Worm (Caenorhabditis elegans): Measurements from ENCODE around the gene swd-2.2.
A peak's percentile ranks its signal among the peaks of the same experiment; 100 is the strongest.

swd-2.2 gene

DNA sequence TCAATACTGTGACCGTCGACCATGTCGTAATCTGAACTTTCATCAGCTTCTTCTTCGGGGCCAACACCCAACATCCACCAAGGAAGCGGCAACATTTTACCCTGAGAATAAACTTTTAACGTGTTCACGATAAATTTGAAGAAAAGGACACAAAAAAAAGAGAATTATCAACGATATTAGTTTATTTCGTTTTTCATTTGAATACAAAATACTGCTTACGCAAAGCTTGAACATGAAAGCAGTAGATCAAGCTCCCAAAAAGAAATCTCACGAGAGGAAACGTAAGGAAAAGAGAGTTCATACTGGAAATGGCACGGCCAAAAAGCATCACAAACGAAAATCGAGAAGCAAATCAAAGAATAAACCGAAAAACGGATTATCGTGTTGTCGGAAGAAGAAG lies 10.5 kb upstream of the swd-2.2 start, which contains the start of the genes C46A5.6 and C46A5.1:
TSS of gene C46A5.6 (minus strand) at position 101 of the 400 bp plus-strand sequence.
TSS of gene C46A5.1 (plus strand) at position 184 of the 400 bp plus-strand sequence.
- no peak for TF ChIP-seq fkh-10 (GFP tag; optimal IDR thresholded peaks at IDR 0.05)
- no peak for TF ChIP-seq nhr-28 (tag; optimal IDR thresholded peaks at IDR 0.05)
- TF ChIP-seq nhr-11 (tag; optimal IDR thresholded peaks at IDR 0.05) = no peak
- no peak for TF ChIP-seq jun-1 (tag; optimal IDR thresholded peaks at IDR 0.05)
- TF ChIP-seq skn-1 (tag; optimal IDR thresholded peaks at IDR 0.05) = no peak
- no peak for TF ChIP-seq nhr-77 (tag; optimal IDR thresholded peaks at IDR 0.05)
- TF ChIP-seq ceh-82 (tag; optimal IDR thresholded peaks at IDR 0.05) = no peak
- no peak for TF ChIP-seq unc-39 (tag; optimal IDR thresholded peaks at IDR 0.05)
- no peak for TF ChIP-seq egl-27 (tag; optimal IDR thresholded peaks at IDR 0.05)

DNA sequence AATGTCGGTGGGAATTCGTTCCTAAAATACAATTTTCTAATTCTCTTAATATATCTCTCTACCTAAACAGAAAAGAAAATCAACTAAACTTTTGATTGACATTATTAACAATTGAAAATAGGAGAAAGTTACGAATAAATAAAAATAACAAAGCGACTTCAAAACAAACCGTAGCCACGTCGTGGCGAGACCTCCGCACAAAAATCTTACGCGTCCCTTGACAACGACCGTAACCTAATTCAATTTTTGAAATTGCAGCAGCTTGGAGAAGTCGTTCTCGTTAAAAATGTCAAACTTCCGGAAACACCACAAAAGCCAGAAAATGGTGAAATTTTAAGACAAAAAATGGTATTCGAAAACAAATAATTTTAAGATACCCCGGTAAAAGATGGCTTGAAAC lies 9.9 kb upstream of the swd-2.2 start:
- no peak for TF ChIP-seq skn-1 (tag; optimal IDR thresholded peaks at IDR 0.05)
- no peak for TF ChIP-seq nhr-28 (tag; optimal IDR thresholded peaks at IDR 0.05)

DNA sequence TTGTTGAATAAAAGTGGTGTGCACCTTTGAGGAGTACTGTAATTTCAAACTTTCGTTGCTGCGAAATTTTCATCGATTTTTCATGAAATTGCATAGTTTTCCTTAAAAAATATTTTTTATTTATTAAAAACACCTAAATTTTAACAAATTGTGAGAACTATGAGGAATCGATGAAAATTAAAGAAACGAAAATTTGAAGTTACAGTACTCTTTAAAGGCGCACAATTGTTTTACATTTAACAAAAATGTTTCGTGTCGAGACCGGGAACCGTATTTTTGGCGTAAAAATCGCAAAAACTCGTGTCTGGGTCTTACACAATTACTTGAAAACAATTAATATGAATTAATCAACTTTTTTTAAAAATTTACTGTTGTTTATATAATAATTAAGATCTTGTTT lies 4.0 kb upstream of the swd-2.2 start, which contains the start of gene rdl-1:
TSS of gene rdl-1 (minus strand) at position 101 of the 400 bp plus-strand sequence.
- no peak for TF ChIP-seq nfya-1 (tag; optimal IDR thresholded peaks at IDR 0.05; ENCODE audit: insufficient read depth)
- no peak for TF ChIP-seq nhr-77 (tag; optimal IDR thresholded peaks at IDR 0.05)
- no peak for TF ChIP-seq ZK546.5 (tag; optimal IDR thresholded peaks at IDR 0.05)
- no peak for TF ChIP-seq aly-2 (tag; optimal IDR thresholded peaks at IDR 0.05)
- TF ChIP-seq mdl-1 (tag; optimal IDR thresholded peaks at IDR 0.05) = no peak

DNA sequence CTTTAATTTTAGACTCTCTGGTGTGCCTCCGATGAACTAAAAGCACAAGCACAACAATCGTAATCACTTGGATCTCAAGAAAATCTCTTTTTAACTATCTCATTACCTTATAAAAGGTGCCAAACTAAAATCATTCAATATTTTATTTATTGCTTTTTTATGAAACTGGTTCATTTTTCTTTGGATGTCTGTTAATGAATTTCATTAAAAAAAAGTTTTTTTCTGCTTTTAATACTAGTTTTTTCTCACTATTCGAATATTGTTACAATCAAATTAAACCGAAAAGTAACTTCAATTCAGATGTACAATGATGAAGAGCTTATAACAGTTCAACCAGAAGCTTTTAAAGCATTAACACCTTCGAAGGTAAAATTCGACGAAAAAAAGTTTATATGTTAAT lies 1.5 kb downstream of the swd-2.2 start, which contains the start of gene swd-2.1:
TSS of gene swd-2.1 (plus strand) at position 301 of the 400 bp plus-strand sequence.
- TF ChIP-seq nhr-67 (tag; optimal IDR thresholded peaks at IDR 0.05) (no peak), elt-3 (tag; optimal IDR thresholded peaks at IDR 0.05) (no peak), elt-1 (tag; optimal IDR thresholded peaks at IDR 0.05) (no peak), lin-15B (tag; optimal IDR thresholded peaks at IDR 0.05) (no peak), lsy-12 (tag; optimal IDR thresholded peaks at IDR 0.05) (no peak), hmg-11 (tag; optimal IDR thresholded peaks at IDR 0.05) (no peak), eor-1 (tag; optimal IDR thresholded peaks at IDR 0.05) (no peak), ceh-82 (tag; optimal IDR thresholded peaks at IDR 0.05) (no peak)

DNA sequence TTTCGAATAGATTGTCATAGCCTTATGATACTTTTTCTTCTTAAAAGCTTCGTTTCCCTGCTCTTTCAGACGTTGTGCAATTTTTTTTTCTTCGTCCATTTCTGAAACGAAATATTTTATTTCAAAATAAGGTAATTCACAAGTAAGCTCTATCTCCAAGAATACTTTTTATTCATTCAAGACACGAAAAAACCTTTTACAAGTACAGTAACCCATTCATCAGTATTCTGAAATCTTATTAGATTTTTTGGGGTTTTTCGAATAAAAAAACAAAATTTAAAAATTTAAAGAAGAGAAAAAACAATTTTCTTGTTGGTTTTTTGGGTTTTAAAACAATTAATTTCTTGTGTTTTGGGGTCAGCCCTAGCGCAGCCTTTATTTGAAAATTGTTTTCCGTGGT lies 4.7 kb downstream of the swd-2.2 start, which contains the start of gene rpap-3:
TSS of gene rpap-3 (minus strand) at position 101 of the 400 bp plus-strand sequence.
- no peak for TF ChIP-seq R02D3.7 (tag; optimal IDR thresholded peaks at IDR 0.05)
- TF ChIP-seq daf-12 (tag; optimal IDR thresholded peaks at IDR 0.05) = no peak
- TF ChIP-seq nhr-12 (tag; optimal IDR thresholded peaks at IDR 0.05) = no peak
- no peak for TF ChIP-seq ceh-82 (tag; optimal IDR thresholded peaks at IDR 0.05)
- TF ChIP-seq ceh-28 (tag; optimal IDR thresholded peaks at IDR 0.05) = no peak
- no peak for TF ChIP-seq fkh-2 (tag; optimal IDR thresholded peaks at IDR 0.05)
- TF ChIP-seq zag-1 (tag; optimal IDR thresholded peaks at IDR 0.05) = no peak
- TF ChIP-seq snpc-4 (tag; optimal IDR thresholded peaks at IDR 0.05) = no peak
- TF ChIP-seq unc-39 (tag; optimal IDR thresholded peaks at IDR 0.05) = no peak
- no peak for TF ChIP-seq ZK546.5 (tag; optimal IDR thresholded peaks at IDR 0.05)
- no peak for TF ChIP-seq nhr-11 (tag; optimal IDR thresholded peaks at IDR 0.05)
- TF ChIP-seq nhr-76 (tag; optimal IDR thresholded peaks at IDR 0.05) = no peak
- TF ChIP-seq elt-2 (tag; optimal IDR thresholded peaks at IDR 0.05) = no peak
- TF ChIP-seq nhr-77 (tag; optimal IDR thresholded peaks at IDR 0.05) = no peak
- no peak for TF ChIP-seq nhr-28 (tag; optimal IDR thresholded peaks at IDR 0.05)
- no peak for TF ChIP-seq mml-1 (tag; optimal IDR thresholded peaks at IDR 0.05)
- no peak for TF ChIP-seq pqm-1 (tag; optimal IDR thresholded peaks at IDR 0.05)
- no peak for TF ChIP-seq nhr-237 (tag; optimal IDR thresholded peaks at IDR 0.05)
- no peak for TF ChIP-seq mdl-1 (tag; optimal IDR thresholded peaks at IDR 0.05)
- no peak for TF ChIP-seq ztf-4 (tag; optimal IDR thresholded peaks at IDR 0.05)

DNA sequence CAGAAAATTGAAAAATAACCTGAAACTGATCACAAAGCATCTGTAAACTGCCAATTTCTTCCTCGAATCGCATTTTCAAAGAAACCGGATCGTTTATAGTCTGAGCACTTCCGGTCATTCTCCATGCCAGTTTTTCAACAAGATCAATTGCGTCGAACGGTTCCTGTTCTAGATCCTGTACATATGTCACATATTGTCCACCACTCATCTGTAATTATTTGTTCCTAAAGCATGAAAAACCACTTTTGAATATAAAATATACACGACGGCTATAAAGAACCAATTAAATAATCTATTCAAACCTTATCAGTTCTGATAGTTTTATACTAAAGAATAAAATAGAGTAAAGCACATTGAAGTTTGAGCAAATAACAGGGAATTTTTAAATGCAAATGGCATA lies 8.1 kb downstream of the swd-2.2 start, which contains the start of gene sec-10:
TSS of gene sec-10 (minus strand) at position 208 of the 400 bp plus-strand sequence.
- no peak for TF ChIP-seq elt-1 (tag; optimal IDR thresholded peaks at IDR 0.05)
- no peak for TF ChIP-seq R02D3.7 (tag; optimal IDR thresholded peaks at IDR 0.05)
- TF ChIP-seq pha-4 (tag; optimal IDR thresholded peaks at IDR 0.05) = peak; percentile 18
- TF ChIP-seq egl-5 (tag; optimal IDR thresholded peaks at IDR 0.05) = no peak
- TF ChIP-seq ceh-16 (tag; optimal IDR thresholded peaks at IDR 0.05) = no peak
- TF ChIP-seq eor-1 (tag; optimal IDR thresholded peaks at IDR 0.05) = no peak
- TF ChIP-seq mdl-1 (tag; optimal IDR thresholded peaks at IDR 0.05) = no peak
- TF ChIP-seq elt-2 (tag; optimal IDR thresholded peaks at IDR 0.05) = peak; percentile 40

Data from whole organism, L3 larva.